Worm (Caenorhabditis elegans) whole organism, L4 larva: ENCODE measurements around the gene cnnm-5.

Experiments used
- F10B5.3 ChIP-seq: sonication (generic microtip); optimal IDR thresholded peaks from 2 replicates; lab custom pipeline; 2016; ENCODE audit warnings: mild to moderate bottlenecking, missing genetic modification characterization, missing compliant biosample characterization
- F49E8.2 ChIP-seq: sonication (generic microtip); optimal IDR thresholded peaks from 2 replicates; lab custom pipeline; 2016; ENCODE audit warnings: missing compliant biosample characterization, mild to moderate bottlenecking, missing genetic modification characterization, borderline replicate concordance
- ceh-82 ChIP-seq: sonication (generic microtip); optimal IDR thresholded peaks from 2 replicates; lab custom pipeline; 2017; ENCODE audit warnings: missing biosample characterization, missing genetic modification characterization
- daf-16 ChIP-seq, 3 experiments: sonication (generic microtip); optimal IDR thresholded peaks; 2 replicates each; lab custom pipeline; 2016 to 2017; ENCODE audit warnings: missing genetic modification characterization in 3 of 3, missing genetic modification reagents in 3 of 3, mild to moderate bottlenecking in 2 of 3, missing compliant biosample characterization in 2 of 3, missing biosample characterization in 1 of 3, moderate library complexity in 1 of 3
- dpl-1 ChIP-seq: fragments of 150-350 bp; optimal IDR thresholded peaks from 2 replicates; lab custom pipeline; 2014; ENCODE audit warnings: missing biosample characterization, missing genetic modification reagents, missing genetic modification characterization
- lin-13 ChIP-seq: fragments of 150-350 bp; optimal IDR thresholded peaks from 2 replicates; lab custom pipeline; 2014; ENCODE audit warnings: missing biosample characterization, missing genetic modification reagents, missing genetic modification characterization
- lin-15B ChIP-seq: fragments of 150-350 bp; sonication (generic microtip); optimal IDR thresholded peaks from 3 replicates; lab custom pipeline; 2014; ENCODE audit warnings: missing biosample characterization, missing genetic modification characterization
- nhr-102 ChIP-seq: sonication (generic microtip); optimal IDR thresholded peaks from 2 replicates; lab custom pipeline; 2016; ENCODE audit warnings: mild to moderate bottlenecking, missing genetic modification characterization, moderate library complexity, missing compliant biosample characterization
- nhr-76 ChIP-seq: fragments of 150-350 bp; optimal IDR thresholded peaks from 2 replicates; lab custom pipeline; 2014; ENCODE audit warnings: missing biosample characterization, missing genetic modification characterization
- snpc-1.2 ChIP-seq: fragments of 200-800 bp; sonication (Bioruptor generic); IDR thresholded peaks from 2 replicates; pipeline ENCODE4 v1.3.6; 2022; ENCODE audit warnings: missing genetic modification reagents, missing genetic modification characterization, missing compliant biosample characterization
- unc-130 ChIP-seq: sonication (generic microtip); optimal IDR thresholded peaks from 2 replicates; lab custom pipeline; 2016; ENCODE audit warnings: missing genetic modification reagents, missing genetic modification characterization, missing compliant biosample characterization
- unc-39 ChIP-seq: sonication (generic microtip); optimal IDR thresholded peaks from 2 replicates; lab custom pipeline; 2017; ENCODE audit warnings: missing biosample characterization, missing genetic modification characterization
- zfp-2 ChIP-seq: sonication (generic microtip); optimal IDR thresholded peaks from 2 replicates; lab custom pipeline; 2016; ENCODE audit warnings: mild to moderate bottlenecking, missing genetic modification characterization, missing compliant biosample characterization

DNA sequence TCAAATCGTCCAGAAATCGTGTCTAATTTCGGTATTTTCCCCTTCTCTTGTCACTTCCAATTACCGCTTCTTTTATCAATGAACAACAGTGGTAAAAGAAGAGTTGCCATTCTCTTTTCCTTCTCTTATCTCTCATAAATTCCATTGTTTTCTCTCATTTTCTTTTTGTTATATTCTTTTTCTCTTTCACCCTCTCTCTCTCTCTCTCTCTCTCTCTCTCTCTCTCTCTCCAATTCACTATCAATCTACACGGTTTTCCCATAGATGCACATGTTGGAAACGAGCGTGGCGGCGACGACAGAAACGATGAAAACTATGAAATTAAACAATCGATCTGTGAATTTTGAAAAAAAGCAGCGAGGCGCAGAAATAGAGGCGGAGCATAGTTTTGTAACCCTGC, 29.8 kb downstream of the cnnm-5 start:
- TF ChIP-seq unc-130 (GFP tag; lab: Kevin White, UChicago) (no peak), snpc-1.2 (GFP tag; lab: Robert Waterston, UW) (no peak), unc-39 (no peak), ceh-82 (no peak), F49E8.2 (tag; lab: Kevin White, UChicago) (no peak), lin-13 (GFP tag; lab: Kevin White, UChicago) (no peak), lin-15B (no peak), F10B5.3 (tag; lab: Kevin White, UChicago) (no peak), dpl-1 (GFP tag; lab: Kevin White, UChicago) (no peak), nhr-102 (tag; lab: Kevin White, UChicago) (no peak), zfp-2 (tag; lab: Kevin White, UChicago) (no peak), daf-16 (GFP tag; optimal IDR thresholded peaks at IDR 0.05; lab: Kevin White, UChicago) (no peak), daf-16 (tag; optimal IDR thresholded peaks at IDR 0.05; lab: Kevin White, UChicago) (peak; percentile 67), nhr-76 (tag; lab: Kevin White, UChicago) (no peak)
